Worm (Caenorhabditis elegans) whole organism, L4 larva: ENCODE data around the gene wbp-2.

Experiments
- F10B5.3 ChIP-seq: sonication (generic microtip); optimal IDR thresholded peaks from 2 replicates; lab custom pipeline; 2016; ENCODE audit warnings: mild to moderate bottlenecking, missing genetic modification characterization, missing compliant biosample characterization
- F37D6.2 ChIP-seq: sonication (generic microtip); optimal IDR thresholded peaks from 2 replicates; lab custom pipeline; 2016; ENCODE audit warnings: mild to moderate bottlenecking, missing genetic modification characterization, missing compliant biosample characterization
- F44E2.7 ChIP-seq: fragments of 200-800 bp; sonication (Bioruptor generic); IDR thresholded peaks from 2 replicates; pipeline ENCODE4 v2.1.2; 2022; ENCODE audit warnings: missing genetic modification characterization, missing compliant biosample characterization
- F49E8.2 ChIP-seq: sonication (generic microtip); optimal IDR thresholded peaks from 2 replicates; lab custom pipeline; 2016; ENCODE audit warnings: missing compliant biosample characterization, mild to moderate bottlenecking, missing genetic modification characterization, borderline replicate concordance
- R02D3.7 ChIP-seq: fragments of 150-350 bp; sonication (generic microtip); optimal IDR thresholded peaks from 3 replicates; lab custom pipeline; 2014; ENCODE audit warnings: missing biosample characterization, missing genetic modification characterization
- T20F7.1 ChIP-seq: fragments of 200-800 bp; sonication (Bioruptor generic); optimal IDR thresholded peaks from 2 replicates; lab custom pipeline; 2018; ENCODE audit warnings: mild to moderate bottlenecking, missing genetic modification characterization, missing compliant biosample characterization
- Y105C5A.15 ChIP-seq: fragments of 200-800 bp; sonication (Bioruptor generic); IDR thresholded peaks from 2 replicates; pipeline ENCODE4 v1.3.6; 2022; ENCODE audit warnings: missing genetic modification characterization, missing compliant biosample characterization
- ZK337.2 ChIP-seq: fragments of 200-800 bp; sonication (Bioruptor generic); IDR thresholded peaks from 2 replicates; pipeline ENCODE4 v1.3.6; 2022; ENCODE audit warnings: missing genetic modification reagents, missing genetic modification characterization, missing compliant biosample characterization
- ZK546.5 ChIP-seq, 2 experiments: sonication (generic microtip); optimal IDR thresholded peaks; 2 replicates each; lab custom pipeline; 2017; ENCODE audit warnings: missing biosample characterization in 2 of 2, missing genetic modification characterization in 2 of 2
- aha-1 ChIP-seq: fragments of 150-350 bp; peaks from one replicate; lab custom pipeline; 2014; ENCODE audit warnings: missing biosample characterization, missing genetic modification characterization
- attf-4 ChIP-seq: sonication (generic microtip); optimal IDR thresholded peaks from 3 replicates; lab custom pipeline; 2017; ENCODE audit warnings: missing biosample characterization, missing genetic modification characterization
- ceh-20 ChIP-seq: fragments of 200-800 bp; sonication (Bioruptor generic); IDR thresholded peaks from 2 replicates; pipeline ENCODE4 v1.3.6; 2022; ENCODE audit warnings: missing genetic modification reagents, missing genetic modification characterization, missing compliant biosample characterization
- ceh-32 ChIP-seq: sonication (generic microtip); optimal IDR thresholded peaks from 2 replicates; lab custom pipeline; 2016; ENCODE audit warnings: mild to moderate bottlenecking, missing genetic modification characterization, missing compliant biosample characterization; ENCODE audit not compliant: poor library complexity
- ces-1 ChIP-seq: fragments of 150-350 bp; sonication (generic microtip); optimal IDR thresholded peaks from 4 replicates; lab custom pipeline; 2014; ENCODE audit warnings: missing biosample characterization, missing genetic modification reagents, missing genetic modification characterization
- cey-2 ChIP-seq: sonication (generic microtip); optimal IDR thresholded peaks from 3 replicates; lab custom pipeline; 2017; ENCODE audit warnings: missing genetic modification characterization, mild to moderate bottlenecking, missing compliant biosample characterization, antibody characterized with exemption, borderline replicate concordance; ENCODE audit not compliant: insufficient read depth
- daf-8 ChIP-seq: fragments of 200-800 bp; sonication (Bioruptor generic); IDR thresholded peaks from 2 replicates; pipeline ENCODE4 v1.3.6; 2022; ENCODE audit warnings: missing genetic modification characterization, missing compliant biosample characterization
- dmd-6 ChIP-seq: fragments of 200-800 bp; sonication (Bioruptor generic); IDR thresholded peaks from 2 replicates; pipeline ENCODE4 v1.3.6; 2022; ENCODE audit warnings: missing genetic modification reagents, missing genetic modification characterization, missing compliant biosample characterization
- dmd-8 ChIP-seq: fragments of 200-800 bp; sonication (Bioruptor generic); IDR thresholded peaks from 2 replicates; pipeline ENCODE4 v1.3.6; 2022; ENCODE audit warnings: missing genetic modification characterization, missing compliant biosample characterization
- dmd-9 ChIP-seq: fragments of 200-800 bp; sonication (Bioruptor generic); IDR thresholded peaks from 2 replicates; pipeline ENCODE4 v1.3.6; 2022; ENCODE audit warnings: missing genetic modification reagents, missing genetic modification characterization, missing compliant biosample characterization
- dpl-1 ChIP-seq: fragments of 150-350 bp; optimal IDR thresholded peaks from 2 replicates; lab custom pipeline; 2014; ENCODE audit warnings: missing biosample characterization, missing genetic modification reagents, missing genetic modification characterization
- dve-1 ChIP-seq: sonication (generic microtip); optimal IDR thresholded peaks from 2 replicates; lab custom pipeline; 2017; ENCODE audit warnings: antibody characterized with exemption, mild to moderate bottlenecking, missing genetic modification characterization, missing compliant biosample characterization; ENCODE audit not compliant: insufficient read depth
- fkh-10 ChIP-seq: fragments of 150-350 bp; optimal IDR thresholded peaks from 2 replicates; lab custom pipeline; 2014; ENCODE audit warnings: missing biosample characterization, missing genetic modification reagents, missing genetic modification characterization
- hif-1 ChIP-seq, 2 experiments: sonication (generic microtip); optimal IDR thresholded peaks; 2 replicates each; lab custom pipeline; 2016 to 2017; ENCODE audit warnings: missing compliant biosample characterization in 2 of 2, missing genetic modification characterization in 2 of 2, missing genetic modification reagents in 2 of 2, missing genotype in 2 of 2, mild to moderate bottlenecking in 1 of 2
- hlh-11 ChIP-seq: fragments of 200-800 bp; sonication (Bioruptor generic); optimal IDR thresholded peaks from 2 replicates; lab custom pipeline; 2018; ENCODE audit warnings: mild to moderate bottlenecking, missing genetic modification characterization, missing compliant biosample characterization
- hlh-30 ChIP-seq: sonication (generic microtip); optimal IDR thresholded peaks from 2 replicates; lab custom pipeline; 2017; ENCODE audit warnings: antibody characterized with exemption, mild to moderate bottlenecking, missing genetic modification characterization, missing compliant biosample characterization; ENCODE audit not compliant: insufficient read depth
- hmg-1.1 ChIP-seq: fragments of 200-800 bp; sonication (Bioruptor generic); IDR thresholded peaks from 2 replicates; pipeline ENCODE4 v1.3.6; 2022; ENCODE audit warnings: missing genetic modification reagents, missing genetic modification characterization, missing compliant biosample characterization
- lim-7 ChIP-seq: fragments of 200-800 bp; sonication (Bioruptor generic); IDR thresholded peaks from 2 replicates; pipeline ENCODE4 v1.3.6; 2022; ENCODE audit warnings: missing genetic modification characterization, missing compliant biosample characterization
- lin-13 ChIP-seq: fragments of 150-350 bp; optimal IDR thresholded peaks from 2 replicates; lab custom pipeline; 2014; ENCODE audit warnings: missing biosample characterization, missing genetic modification reagents, missing genetic modification characterization
- lsy-2 ChIP-seq, 2 experiments: fragments of 150-350 bp in 1 of 2; sonication (generic microtip) in 1 of 2; optimal IDR thresholded peaks; 2 replicates each; lab custom pipeline; 2014 to 2017; ENCODE audit warnings: missing biosample characterization in 2 of 2, missing genetic modification characterization in 2 of 2
- madf-5 ChIP-seq, 2 experiments: fragments of 200-800 bp; sonication (Bioruptor generic); IDR thresholded peaks; 2 replicates each; pipeline ENCODE4 v1.3.6; 2022; ENCODE audit warnings: missing compliant biosample characterization in 2 of 2, missing genetic modification characterization in 2 of 2
- mdl-1 ChIP-seq, 2 experiments: fragments of 150-350 bp in 1 of 2; sonication (generic microtip) in 1 of 2; optimal IDR thresholded peaks; 2 replicates each; lab custom pipeline; 2014 to 2017; ENCODE audit warnings: missing biosample characterization in 2 of 2, missing genetic modification characterization in 2 of 2
- mdt-29 ChIP-seq: fragments of 200-800 bp; sonication (Bioruptor generic); IDR thresholded peaks from 2 replicates; pipeline ENCODE4 v1.3.6; 2022; ENCODE audit warnings: missing genetic modification reagents, missing genetic modification characterization, missing compliant biosample characterization
- mep-1 ChIP-seq: fragments of 150-350 bp; sonication (generic microtip); optimal IDR thresholded peaks from 3 replicates; lab custom pipeline; 2014; ENCODE audit warnings: missing biosample characterization, missing genetic modification characterization
- mxl-2 ChIP-seq: fragments of 200-800 bp; sonication (Bioruptor generic); conservative IDR thresholded peaks from 2 replicates; pipeline ENCODE4 v1.3.6; 2022; ENCODE audit warnings: missing genetic modification reagents, missing genetic modification characterization, missing compliant biosample characterization
- mxl-3 ChIP-seq: fragments of 200-800 bp; sonication (Bioruptor generic); optimal IDR thresholded peaks from 2 replicates; lab custom pipeline; 2018; ENCODE audit warnings: mild to moderate bottlenecking, missing genetic modification characterization, missing compliant biosample characterization
- nhr-10 ChIP-seq: fragments of 150-350 bp; optimal IDR thresholded peaks from 2 replicates; lab custom pipeline; 2014; ENCODE audit warnings: missing biosample characterization, missing genetic modification characterization
- nhr-102 ChIP-seq: sonication (generic microtip); optimal IDR thresholded peaks from 2 replicates; lab custom pipeline; 2016; ENCODE audit warnings: mild to moderate bottlenecking, missing genetic modification characterization, moderate library complexity, missing compliant biosample characterization
- nhr-11 ChIP-seq: fragments of 150-350 bp; optimal IDR thresholded peaks from 2 replicates; lab custom pipeline; 2014; ENCODE audit warnings: missing biosample characterization, missing genetic modification characterization
- nhr-237 ChIP-seq: sonication (generic microtip); optimal IDR thresholded peaks from 2 replicates; lab custom pipeline; 2017; ENCODE audit warnings: missing biosample characterization, missing genetic modification characterization
- nhr-6 ChIP-seq: fragments of 150-350 bp; optimal IDR thresholded peaks from 2 replicates; lab custom pipeline; 2014; ENCODE audit warnings: missing biosample characterization, missing genetic modification characterization
- nhr-76 ChIP-seq: fragments of 150-350 bp; optimal IDR thresholded peaks from 2 replicates; lab custom pipeline; 2014; ENCODE audit warnings: missing biosample characterization, missing genetic modification characterization
- sdz-12 ChIP-seq: fragments of 200-800 bp; sonication (Bioruptor generic); optimal IDR thresholded peaks from 2 replicates; lab custom pipeline; 2018; ENCODE audit warnings: mild to moderate bottlenecking, missing genetic modification characterization, missing compliant biosample characterization
- snpc-1.2 ChIP-seq: fragments of 200-800 bp; sonication (Bioruptor generic); IDR thresholded peaks from 2 replicates; pipeline ENCODE4 v1.3.6; 2022; ENCODE audit warnings: missing genetic modification reagents, missing genetic modification characterization, missing compliant biosample characterization
- tra-1 ChIP-seq: fragments of 200-800 bp; sonication (Bioruptor generic); IDR thresholded peaks from 2 replicates; pipeline ENCODE4 v1.3.6; 2022; ENCODE audit warnings: missing genetic modification reagents, missing genetic modification characterization, missing compliant biosample characterization
- unc-130 ChIP-seq: sonication (generic microtip); optimal IDR thresholded peaks from 2 replicates; lab custom pipeline; 2016; ENCODE audit warnings: missing genetic modification reagents, missing genetic modification characterization, missing compliant biosample characterization
- vab-7 ChIP-seq: fragments of 200-800 bp; sonication (Bioruptor generic); IDR thresholded peaks from 2 replicates; pipeline ENCODE4 v1.3.6; 2022; ENCODE audit warnings: missing genetic modification reagents, missing genetic modification characterization, missing compliant biosample characterization
- zag-1 ChIP-seq: fragments of 150-350 bp; optimal IDR thresholded peaks from 2 replicates; lab custom pipeline; 2014; ENCODE audit warnings: missing biosample characterization, missing genetic modification characterization
- zfp-2 ChIP-seq: sonication (generic microtip); optimal IDR thresholded peaks from 2 replicates; lab custom pipeline; 2016; ENCODE audit warnings: mild to moderate bottlenecking, missing genetic modification characterization, missing compliant biosample characterization
- zfp-3 ChIP-seq: fragments of 200-800 bp; sonication (Bioruptor generic); conservative IDR thresholded peaks from 2 replicates; pipeline ENCODE4 v1.3.6; 2022; ENCODE audit warnings: missing genetic modification reagents, missing genetic modification characterization, missing compliant biosample characterization
- zip-11 ChIP-seq: fragments of 200-800 bp; sonication (Bioruptor generic); IDR thresholded peaks from 2 replicates; pipeline ENCODE4 v1.3.6; 2022; ENCODE audit warnings: missing genetic modification characterization, missing compliant biosample characterization
- ztf-11 ChIP-seq: fragments of 150-350 bp; optimal IDR thresholded peaks from 2 replicates; lab custom pipeline; 2014; ENCODE audit warnings: missing biosample characterization, missing genetic modification characterization

Gene wbp-2

ce11 chrII:9282787-9283186, 46.8 kb upstream of the wbp-2 start (continued):
- TF ChIP-seq mep-1 (peak; percentile 95), hif-1 (tag; optimal IDR thresholded peaks at IDR 0.05; lab: Kevin White, UChicago) (peak; percentile 46 to 86), attf-4 (peak; percentile 48), dmd-9 (no peak), ceh-32 (tag; lab: Kevin White, UChicago) (no peak), nhr-102 (tag; lab: Kevin White, UChicago) (peak; percentile 59), zfp-3 (GFP tag; lab: Robert Waterston, UW) (peak; percentile 71; the same call in 1 of the 2 replicates), zfp-2 (tag; lab: Kevin White, UChicago) (no peak), zag-1 (tag; lab: Kevin White, UChicago) (no peak), vab-7 (no peak), snpc-1.2 (no peak), F49E8.2 (no peak), nhr-10 (tag; lab: Kevin White, UChicago) (peak; percentile 39), ces-1 (GFP tag; lab: Kevin White, UChicago) (no peak), fkh-10 (GFP tag; lab: Kevin White, UChicago) (peak; percentile 59), aha-1 (tag; lab: Kevin White, UChicago) (peak; percentile 97), lin-13 (peak; percentile 90), T20F7.1 (GFP tag; lab: Kevin White, UChicago) (peak; percentile 60), ceh-20 (GFP tag; lab: Robert Waterston, UW) (peak; percentile 45; the same call in 1 of the 2 replicates), mdt-29 (GFP tag; lab: Robert Waterston, UW) (peak; percentile 63; the same call in 1 of the 2 replicates), lsy-2 (tag; optimal IDR thresholded peaks at IDR 0.05; lab: Kevin White, UChicago) (peak; percentile 87 to 94), sdz-12 (no peak), unc-130 (GFP tag; lab: Kevin White, UChicago) (no peak), hlh-11 (peak; percentile 97), mxl-2 (GFP tag; lab: Robert Waterston, UW) (no peak), mdl-1 (tag; optimal IDR thresholded peaks at IDR 0.05; lab: Kevin White, UChicago) (peak; percentile 41 to 93), nhr-237 (tag; lab: Kevin White, UChicago) (peak; percentile 39), nhr-6 (peak; percentile 50), ZK546.5 (tag; optimal IDR thresholded peaks at IDR 0.05; lab: Kevin White, UChicago) (no peak), ztf-11 (tag; lab: Kevin White, UChicago) (no peak), hlh-30 (tag; lab: Kevin White, UChicago) (peak; percentile 94), zip-11 (GFP tag; lab: Robert Waterston, UW) (0 out of 2 replicates have a peak, but pooled peaks have one; percentile 19), nhr-76 (no peak), cey-2 (tag; lab: Kevin White, UChicago) (peak; percentile 67), F10B5.3 (tag; lab: Kevin White, UChicago) (peak; percentile 43), tra-1 (peak; percentile 78), R02D3.7 (no peak), madf-5 (GFP tag; IDR thresholded peaks at IDR 0.05; lab: Robert Waterston, UW) (no peak), F44E2.7 (GFP tag; lab: Robert Waterston, UW) (0 out of 2 replicates have a peak, but pooled peaks have one; percentile 27), ZK337.2 (GFP tag; lab: Robert Waterston, UW) (no peak), dmd-6 (GFP tag; lab: Robert Waterston, UW) (peak; percentile 91), daf-8 (GFP tag; lab: Robert Waterston, UW) (no peak), F37D6.2 (tag; lab: Kevin White, UChicago) (peak; percentile 80), dmd-8 (GFP tag; lab: Robert Waterston, UW) (0 out of 2 replicates have a peak, but pooled peaks have one; percentile 31), nhr-11 (tag; lab: Kevin White, UChicago) (peak; percentile 94), mxl-3 (GFP tag; lab: Kevin White, UChicago) (peak; percentile 93), hmg-1.1 (GFP tag; lab: Robert Waterston, UW) (peak; percentile 93), dve-1 (tag; lab: Kevin White, UChicago) (peak; percentile 87), Y105C5A.15 (no peak), lim-7 (GFP tag; lab: Robert Waterston, UW) (no peak), dpl-1 (peak; percentile 62)
